Fruit fly (Drosophila melanogaster) whole organism, embryonic: ENCODE measurements around the gene mRpL51.

Experiments used
- Antp ChIP-seq: fragments of 200-800 bp; sonication (Bioruptor generic); optimal IDR thresholded peaks from 3 replicates; lab custom pipeline; 2016; ENCODE audit warnings: missing biosample characterization, missing genetic modification characterization
- Atf-2 ChIP-seq: fragments of 200-800 bp; sonication (Bioruptor generic); optimal IDR thresholded peaks from 2 replicates; lab custom pipeline; 2016; ENCODE audit warnings: missing biosample characterization, missing genetic modification characterization
- B-H1 ChIP-seq: fragments of 200-800 bp; sonication (Bioruptor generic); IDR thresholded peaks from 3 replicates; pipeline ENCODE4 v1.3.6; 2022; ENCODE audit warnings: missing biosample characterization, missing genetic modification characterization
- CG11456 ChIP-seq: fragments of 200-800 bp; sonication (Bioruptor generic); IDR thresholded peaks from 3 replicates; pipeline ENCODE4 v1.3.6; 2022; ENCODE audit warnings: missing biosample characterization, missing genetic modification characterization
- CG11504 ChIP-seq: fragments of 200-800 bp; sonication (Bioruptor generic); optimal IDR thresholded peaks from 3 replicates; lab custom pipeline; 2019; ENCODE audit warnings: missing biosample characterization, mild to moderate bottlenecking, missing genetic modification characterization, moderate library complexity
- CG12769 ChIP-seq: fragments of 200-800 bp; sonication (Bioruptor generic); optimal IDR thresholded peaks from 2 replicates; lab custom pipeline; 2019; ENCODE audit warnings: missing biosample characterization, mild to moderate bottlenecking, missing genetic modification characterization, moderate library complexity
- CG13775 ChIP-seq: fragments of 200-800 bp; sonication (Bioruptor generic); optimal IDR thresholded peaks from 3 replicates; lab custom pipeline; 2017; ENCODE audit warnings: missing biosample characterization, mild to moderate bottlenecking, missing genetic modification characterization
- CG15479 ChIP-seq: fragments of 200-800 bp; sonication (Bioruptor generic); optimal IDR thresholded peaks from 3 replicates; lab custom pipeline; 2019; ENCODE audit warnings: missing biosample characterization, mild to moderate bottlenecking, missing genetic modification characterization, moderate library complexity
- CG16815 ChIP-seq: fragments of 200-800 bp; sonication (Bioruptor generic); optimal IDR thresholded peaks from 3 replicates; lab custom pipeline; 2017; ENCODE audit warnings: missing biosample characterization, mild to moderate bottlenecking, missing genetic modification characterization
- CG17359 ChIP-seq: fragments of 200-800 bp; sonication (Bioruptor generic); optimal IDR thresholded peaks from 3 replicates; lab custom pipeline; 2018; ENCODE audit warnings: missing biosample characterization, mild to moderate bottlenecking, missing genetic modification characterization, moderate library complexity
- CG17361 ChIP-seq: fragments of 200-800 bp; sonication (Bioruptor generic); IDR thresholded peaks from 3 replicates; pipeline ENCODE4 v1.3.6; 2022; ENCODE audit warnings: missing biosample characterization, missing genetic modification characterization
- CG2199 ChIP-seq: fragments of 200-800 bp; sonication (Bioruptor generic); IDR thresholded peaks from 3 replicates; pipeline ENCODE4 v1.3.6; 2022; ENCODE audit warnings: missing biosample characterization, missing genetic modification characterization
- CG2712 ChIP-seq: fragments of 200-800 bp; optimal IDR thresholded peaks from 3 replicates; lab custom pipeline; 2019; ENCODE audit warnings: missing biosample characterization, mild to moderate bottlenecking, missing genetic modification characterization, moderate library complexity
- CG4707 ChIP-seq: fragments of 200-800 bp; sonication (Bioruptor generic); optimal IDR thresholded peaks from 2 replicates; lab custom pipeline; 2018; ENCODE audit warnings: missing biosample characterization, mild to moderate bottlenecking, missing genetic modification characterization, moderate library complexity
- CG6254 ChIP-seq: fragments of 200-800 bp; sonication (Bioruptor generic); optimal IDR thresholded peaks from 3 replicates; lab custom pipeline; 2017; ENCODE audit warnings: mild to moderate bottlenecking, missing biosample characterization, missing genetic modification reagents, missing genetic modification characterization
- CG9609 ChIP-seq: fragments of 200-800 bp; sonication (Bioruptor generic); optimal IDR thresholded peaks from 3 replicates; lab custom pipeline; 2016; ENCODE audit warnings: missing biosample characterization, missing genetic modification characterization
- Dad ChIP-seq: fragments of 200-800 bp; sonication (Bioruptor generic); optimal IDR thresholded peaks from 3 replicates; lab custom pipeline; 2016; ENCODE audit warnings: missing biosample characterization, missing genetic modification characterization
- Drgx ChIP-seq: fragments of 200-800 bp; sonication (Bioruptor generic); IDR thresholded peaks from 2 replicates; pipeline ENCODE4 v1.3.6; 2022; ENCODE audit warnings: missing biosample characterization, missing genetic modification characterization
- E2f1 ChIP-seq: fragments of 200-800 bp; sonication (Bioruptor generic); IDR thresholded peaks from 2 replicates; pipeline ENCODE4 v1.3.6; 2022; ENCODE audit warnings: missing biosample characterization, missing genetic modification characterization
- Fer3 ChIP-seq: fragments of 200-800 bp; sonication (Bioruptor generic); optimal IDR thresholded peaks from 2 replicates; lab custom pipeline; 2018; ENCODE audit warnings: missing biosample characterization, mild to moderate bottlenecking, missing genetic modification characterization, moderate library complexity
- Hr39 ChIP-seq: fragments of >200 bp; optimal IDR thresholded peaks from 2 replicates; lab custom pipeline; 2017
- Hr78 ChIP-seq, 2 experiments: fragments of 200-800 bp in 1 of 2; fragments of >200 bp in 1 of 2; sonication (Bioruptor generic) in 1 of 2; optimal IDR thresholded peaks; 2 replicates each; lab custom pipeline; 2017 to 2019; ENCODE audit warnings: missing biosample characterization in 2 of 2, missing genetic modification characterization in 2 of 2, mild to moderate bottlenecking in 1 of 2, moderate library complexity in 1 of 2
- NC2β ChIP-seq: fragments of 200-800 bp; sonication (Bioruptor generic); optimal IDR thresholded peaks from 2 replicates; lab custom pipeline; 2016; ENCODE audit warnings: missing biosample characterization, missing genetic modification characterization
- Pdp1 ChIP-seq, 2 experiments: fragments of 200-800 bp; sonication (Bioruptor generic); optimal IDR thresholded peaks; 3 replicates each; lab custom pipeline; 2016; ENCODE audit warnings: missing biosample characterization in 2 of 2, missing genetic modification characterization in 2 of 2, mild to moderate bottlenecking in 1 of 2, moderate library complexity in 1 of 2
- Six4 ChIP-seq: fragments of 200-800 bp; sonication (Bioruptor generic); optimal IDR thresholded peaks from 2 replicates; lab custom pipeline; 2016; ENCODE audit warnings: missing biosample characterization, missing genetic modification characterization
- TFAM ChIP-seq: fragments of 200-800 bp; sonication (Bioruptor generic); optimal IDR thresholded peaks from 2 replicates; lab custom pipeline; 2017; ENCODE audit warnings: missing biosample characterization, missing genetic modification characterization, inconsistent platforms
- Taf1 ChIP-seq: fragments of 200-800 bp; sonication (Bioruptor generic); IDR thresholded peaks from 2 replicates; pipeline ENCODE4 v1.3.6; 2022; ENCODE audit warnings: missing biosample characterization, missing genetic modification characterization
- YL-1 ChIP-seq: fragments of 200-800 bp; sonication (Bioruptor generic); optimal IDR thresholded peaks from 3 replicates; lab custom pipeline; 2017; ENCODE audit warnings: missing biosample characterization, mild to moderate bottlenecking, missing genetic modification characterization
- al ChIP-seq: fragments of 200-800 bp; sonication (Bioruptor generic); IDR thresholded peaks from 2 replicates; pipeline ENCODE4 v1.3.6; 2022; ENCODE audit warnings: missing biosample characterization, missing genetic modification characterization
- amos ChIP-seq: fragments of 200-800 bp; sonication (Bioruptor generic); IDR thresholded peaks from 2 replicates; pipeline ENCODE4 v1.3.6; 2022; ENCODE audit warnings: missing biosample characterization, missing genetic modification characterization; ENCODE audit not compliant: partially characterized antibody
- az2 ChIP-seq: fragments of 200-800 bp; sonication (Bioruptor generic); optimal IDR thresholded peaks from 3 replicates; lab custom pipeline; 2016; ENCODE audit warnings: missing biosample characterization, missing genetic modification characterization
- chif ChIP-seq, 2 experiments: fragments of 200-800 bp; sonication (Bioruptor generic); optimal IDR thresholded peaks; 3 replicates each; lab custom pipeline; 2016; ENCODE audit warnings: missing biosample characterization in 2 of 2, missing genetic modification characterization in 2 of 2
- croc ChIP-seq: fragments of 200-800 bp; sonication (Bioruptor generic); conservative IDR thresholded peaks from 3 replicates; pipeline ENCODE4 v1.3.6; 2022; ENCODE audit warnings: missing biosample characterization, missing genetic modification characterization
- dati ChIP-seq: fragments of 200-800 bp; sonication (Bioruptor generic); IDR thresholded peaks from 2 replicates; pipeline ENCODE4 v1.3.6; 2022; ENCODE audit warnings: missing biosample characterization, missing genetic modification characterization
- dmrt99B ChIP-seq: fragments of 200-800 bp; sonication (Bioruptor generic); optimal IDR thresholded peaks from 2 replicates; lab custom pipeline; 2018; ENCODE audit warnings: missing biosample characterization, mild to moderate bottlenecking, missing genetic modification characterization, moderate library complexity
- fu2 ChIP-seq: fragments of 200-800 bp; sonication (Bioruptor generic); optimal IDR thresholded peaks from 2 replicates; lab custom pipeline; 2016; ENCODE audit warnings: missing biosample characterization, missing genetic modification characterization
- gce ChIP-seq: fragments of 200-800 bp; sonication (Bioruptor generic); IDR thresholded peaks from 3 replicates; pipeline ENCODE4 v1.3.6; 2022; ENCODE audit warnings: missing biosample characterization, missing genetic modification characterization
- gem ChIP-seq: fragments of 200-800 bp; sonication (Bioruptor generic); optimal IDR thresholded peaks from 2 replicates; lab custom pipeline; 2019; ENCODE audit warnings: missing biosample characterization, mild to moderate bottlenecking, missing genetic modification characterization, moderate library complexity
- knrl ChIP-seq: fragments of 200-800 bp; sonication (Bioruptor generic); IDR thresholded peaks from 3 replicates; pipeline ENCODE4 v1.3.6; 2022; ENCODE audit warnings: missing biosample characterization, missing genetic modification characterization; ENCODE audit not compliant: partially characterized antibody
- mld ChIP-seq: fragments of 200-800 bp; sonication (Bioruptor generic); IDR thresholded peaks from 3 replicates; pipeline ENCODE4 v1.3.6; 2022; ENCODE audit warnings: missing biosample characterization, missing genetic modification characterization; ENCODE audit not compliant: partially characterized antibody
- nau ChIP-seq: fragments of 200-800 bp; sonication (Bioruptor generic); optimal IDR thresholded peaks from 3 replicates; lab custom pipeline; 2017; ENCODE audit warnings: missing biosample characterization, mild to moderate bottlenecking, missing genetic modification characterization, missing genetic modification reagents
- nerfin-2 ChIP-seq: fragments of 200-800 bp; sonication (Bioruptor generic); IDR thresholded peaks from 2 replicates; pipeline ENCODE4 v1.3.6; 2022; ENCODE audit warnings: missing biosample characterization, missing genetic modification characterization; ENCODE audit not compliant: partially characterized antibody
- phol ChIP-seq: fragments of 200-800 bp; sonication (Bioruptor generic); optimal IDR thresholded peaks from 3 replicates; lab custom pipeline; 2018; ENCODE audit warnings: missing biosample characterization, mild to moderate bottlenecking, missing genetic modification characterization, moderate library complexity
- row ChIP-seq: fragments of 200-800 bp; sonication (Bioruptor generic); IDR thresholded peaks from 3 replicates; pipeline ENCODE4 v1.3.6; 2022; ENCODE audit warnings: missing biosample characterization, missing genetic modification characterization
- sc ChIP-seq, 3 experiments: fragments of >200 bp in 2 of 3; fragments of 200-800 bp in 1 of 3; sonication (Bioruptor generic) in 1 of 3; optimal IDR thresholded peaks; 2 replicates in 2 of 3; 3 replicates in 1 of 3; lab custom pipeline; 2017; ENCODE audit warnings: mild to moderate bottlenecking in 1 of 3, missing biosample characterization in 1 of 3, missing genetic modification characterization in 1 of 3, missing genetic modification reagents in 1 of 3
- tll ChIP-seq, 2 experiments: fragments of 200-800 bp in 1 of 2; fragments of >200 bp in 1 of 2; sonication (Bioruptor generic) in 1 of 2; optimal IDR thresholded peaks; 2 replicates each; lab custom pipeline; 2017 to 2019; ENCODE audit warnings: missing biosample characterization in 2 of 2, missing genetic modification characterization in 2 of 2, mild to moderate bottlenecking in 1 of 2, moderate library complexity in 1 of 2
- tup ChIP-seq: fragments of 200-800 bp; sonication (Bioruptor generic); optimal IDR thresholded peaks from 2 replicates; lab custom pipeline; 2016; ENCODE audit warnings: missing biosample characterization, mild to moderate bottlenecking, missing genetic modification characterization, moderate library complexity
- z ChIP-seq: fragments of 200-800 bp; sonication (Bioruptor generic); IDR thresholded peaks from 3 replicates; pipeline ENCODE4 v1.3.6; 2022; ENCODE audit warnings: missing biosample characterization, missing genetic modification characterization

mRpL51 gene

dm6 chr2L:8545393-8546100 is 28.4 kb upstream of the mRpL51 start (continued):
- TF ChIP-seq az2 (GFP tag; lab: Kevin White, UChicago) (peak; percentile 0), chif (GFP tag; optimal IDR thresholded peaks at IDR 0.05; lab: Kevin White, UChicago) (peak in 1 of 2 experiments; percentile 18), Dad (GFP tag; lab: Kevin White, UChicago) (no peak), Hr39 (lab: Kevin White, UChicago) (no peak), CG12769 (tag; lab: Kevin White, UChicago) (no peak), CG11504 (tag; lab: Kevin White, UChicago) (peak; percentile 3), TFAM (GFP tag; lab: Kevin White, UChicago) (no peak), croc (GFP tag; lab: Robert Waterston, UW) (no peak), fu2 (GFP tag; lab: Kevin White, UChicago) (no peak), CG2712 (tag; lab: Kevin White, UChicago) (peak; percentile 15), CG6254 (peak; percentile 2), E2f1 (GFP tag; lab: Robert Waterston, UW) (no peak), gce (GFP tag; lab: Robert Waterston, UW) (0 out of 3 replicates have a peak, but pooled peaks have one; percentile 24), dmrt99B (tag; lab: Kevin White, UChicago) (no peak), CG15479 (GFP tag; lab: Kevin White, UChicago) (peak; percentile 87), CG17359 (tag; lab: Kevin White, UChicago) (no peak), amos (GFP tag; lab: Robert Waterston, UW) (no peak), al (GFP tag; lab: Robert Waterston, UW) (no peak), Hr78 (GFP tag; optimal IDR thresholded peaks at IDR 0.05; lab: Kevin White, UChicago) (no peak), CG2199 (GFP tag; lab: Robert Waterston, UW) (0 out of 3 replicates have a peak, but pooled peaks have one; percentile 27), Taf1 (no peak), CG17361 (GFP tag; lab: Robert Waterston, UW) (0 out of 3 replicates have a peak, but pooled peaks have one; percentile 12), Antp (GFP tag; lab: Kevin White, UChicago) (no peak), dati (GFP tag; lab: Robert Waterston, UW) (no peak), Pdp1 (GFP tag; optimal IDR thresholded peaks at IDR 0.05; lab: Kevin White, UChicago) (peak in 1 of 2 experiments; percentile 10), CG11456 (GFP tag; lab: Robert Waterston, UW) (no peak), CG16815 (GFP tag; lab: Kevin White, UChicago) (no peak), phol (tag; lab: Kevin White, UChicago) (peak; percentile 20), Six4 (GFP tag; lab: Kevin White, UChicago) (no peak), NC2β (GFP tag; lab: Kevin White, UChicago) (no peak), YL-1 (GFP tag; lab: Kevin White, UChicago) (no peak), nerfin-2 (GFP tag; lab: Robert Waterston, UW) (no peak), row (GFP tag; lab: Robert Waterston, UW) (peak; percentile 38; the same call in 2 of the 3 replicates), nau (GFP tag; lab: Kevin White, UChicago) (no peak), sc (optimal IDR thresholded peaks at IDR 0.05; lab: Kevin White, UChicago) (no peak), sc (GFP tag; optimal IDR thresholded peaks at IDR 0.05; lab: Kevin White, UChicago) (no peak), Atf-2 (GFP tag; lab: Kevin White, UChicago) (no peak), knrl (GFP tag; lab: Robert Waterston, UW) (no peak), CG9609 (GFP tag; lab: Kevin White, UChicago) (no peak), CG4707 (GFP tag; lab: Kevin White, UChicago) (peak; percentile 39), CG13775 (GFP tag; lab: Kevin White, UChicago) (no peak), tll (GFP tag; optimal IDR thresholded peaks at IDR 0.05; lab: Kevin White, UChicago) (peak in 1 of 2 experiments; percentile 81), tup (peak; percentile 15), z (GFP tag; lab: Robert Waterston, UW) (0 out of 3 replicates have a peak, but pooled peaks have one; percentile 12), mld (GFP tag; lab: Robert Waterston, UW) (no peak), Fer3 (tag; lab: Kevin White, UChicago) (no peak), gem (tag; lab: Kevin White, UChicago) (peak; percentile 12), Drgx (no peak), B-H1 (no peak)
